Worm (Caenorhabditis elegans) whole organism, young adult: ENCODE measurements around the gene pmp-2.

ENCODE experiments used
- die-1 ChIP-seq: sonication (generic microtip); optimal IDR thresholded peaks from 2 replicates; lab custom pipeline; 2016; ENCODE audit warnings: missing genotype, mild to moderate bottlenecking, missing genetic modification characterization, missing compliant biosample characterization
- egrh-3 ChIP-seq: fragments of 200-800 bp; sonication (Bioruptor generic); IDR thresholded peaks from 2 replicates; pipeline ENCODE4 v1.3.6; 2022; ENCODE audit warnings: missing genetic modification reagents, missing genetic modification characterization, missing compliant biosample characterization
- hlh-12 ChIP-seq: sonication (generic microtip); optimal IDR thresholded peaks from 2 replicates; lab custom pipeline; 2016; ENCODE audit warnings: missing genetic modification characterization, missing compliant biosample characterization
- nfyb-1 ChIP-seq: fragments of 200-800 bp; sonication (Bioruptor generic); IDR thresholded peaks from 2 replicates; pipeline ENCODE4 v1.3.6; 2022; ENCODE audit warnings: missing genetic modification reagents, missing genetic modification characterization, missing compliant biosample characterization
- unc-62 ChIP-seq: fragments of 150-350 bp; optimal IDR thresholded peaks from 2 replicates; lab custom pipeline; 2014; ENCODE audit warnings: missing biosample characterization, missing genetic modification reagents, missing genetic modification characterization

- no peak for TF ChIP-seq nfyb-1 (GFP tag; lab: Robert Waterston, UW)
- no peak for TF ChIP-seq egrh-3
- TF ChIP-seq die-1 (tag; lab: Kevin White, UChicago) = no peak
- no peak for TF ChIP-seq unc-62
- no peak for TF ChIP-seq hlh-12 (tag; lab: Kevin White, UChicago)
Measured at ce11 chrII:6882335-6882734, 5.3 kb downstream of the pmp-2 start.
